Worm (Caenorhabditis elegans): ENCODE results near the gene B0310.3.

DNA sequence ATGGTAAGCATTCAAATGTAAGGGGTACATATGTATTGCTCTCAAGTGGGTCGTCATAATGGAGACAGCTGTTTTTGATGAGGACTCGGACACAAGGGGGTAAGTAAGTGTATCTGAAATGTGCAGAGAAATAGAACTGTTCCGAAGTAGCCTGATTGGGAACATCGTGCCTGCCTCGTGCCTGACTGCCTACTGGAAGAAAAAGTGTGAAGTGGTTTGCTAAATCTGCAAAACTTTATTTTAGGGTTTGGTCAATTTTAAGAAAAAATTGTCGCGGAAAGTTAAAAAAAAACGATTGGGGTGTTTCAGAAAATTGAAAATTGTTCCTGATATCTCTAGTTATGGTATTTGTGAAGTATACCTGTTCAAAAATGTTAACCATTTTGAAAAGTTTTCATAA, 36.4 kb upstream of the B0310.3 start, which contains the start of gene hlh-19:
- no peak for TF ChIP-seq tab-1 (GFP tag; IDR thresholded peaks at IDR 0.05)
- no peak for TF ChIP-seq flt-1 (GFP tag; IDR thresholded peaks at IDR 0.05)
- TF ChIP-seq ztf-23 (GFP tag; IDR thresholded peaks at IDR 0.05), result no peak
- no peak for TF ChIP-seq T22C8.4 (GFP tag; IDR thresholded peaks at IDR 0.05)
- TF ChIP-seq klf-2 (GFP tag; conservative IDR thresholded peaks at IDR 0.05), result no peak

Data from whole organism, midembryonic.